Worm (Caenorhabditis elegans): Measurements from ENCODE around the gene nlp-67.

ce11 chrX:16157499-16157898 is 26.7 kb upstream of the nlp-67 start:
- TF ChIP-seq lsy-2 (tag; optimal IDR thresholded peaks at IDR 0.05) (no peak), fos-1 (tag; optimal IDR thresholded peaks at IDR 0.05) (no peak), snpc-4 (tag; optimal IDR thresholded peaks at IDR 0.05) (no peak), pqm-1 (tag; optimal IDR thresholded peaks at IDR 0.05) (no peak), gei-8 (GFP tag; optimal IDR thresholded peaks at IDR 0.05) (no peak), tra-1 (GFP tag; IDR thresholded peaks at IDR 0.05) (no peak), lin-38 (GFP tag; IDR thresholded peaks at IDR 0.05) (no peak), F37D6.2 (tag; optimal IDR thresholded peaks at IDR 0.05) (no peak), aly-2 (tag; optimal IDR thresholded peaks at IDR 0.05) (no peak), ceh-62 (tag; optimal IDR thresholded peaks at IDR 0.05) (no peak), Y105C5A.15 (GFP tag; IDR thresholded peaks at IDR 0.05) (no peak), zag-1 (tag; optimal IDR thresholded peaks at IDR 0.05) (no peak), skn-1 (tag; optimal IDR thresholded peaks at IDR 0.05) (no peak), unc-130 (GFP tag; optimal IDR thresholded peaks at IDR 0.05) (no peak)

All from whole organism, L4 larva.